Worm (Caenorhabditis elegans): ENCODE measurements around the gene nhr-270.
A peak's percentile ranks its signal among the peaks of the same experiment; 100 is the strongest.

The nhr-270 gene

ce11 chrV:782432-782831, 22.1 kb downstream of the nhr-270 start, which contains the start of gene srab-16:
TSS of gene srab-16 (plus strand) at chrV:782732.
- TF ChIP-seq scrt-1 (GFP tag; IDR thresholded peaks at IDR 0.05) = no peak

ce11 chrV:779999-780398, 24.5 kb downstream of the nhr-270 start, which contains the start of gene srbc-60:
TSS of gene srbc-60 (plus strand) at chrV:780299.
- TF ChIP-seq ama-1 (optimal IDR thresholded peaks at IDR 0.05) = no peak
- no peak for TF ChIP-seq ceh-36 (tag; optimal IDR thresholded peaks at IDR 0.05)
- TF ChIP-seq sea-1 (GFP tag; conservative IDR thresholded peaks at IDR 0.05) = no peak
- TF ChIP-seq scrt-1 (GFP tag; IDR thresholded peaks at IDR 0.05) = no peak
- no peak for TF ChIP-seq hnd-1 (tag; optimal IDR thresholded peaks at IDR 0.05)
- TF ChIP-seq tbx-11 (GFP tag; IDR thresholded peaks at IDR 0.05) = no peak
- no peak for TF ChIP-seq aly-1 (tag; optimal IDR thresholded peaks at IDR 0.05)
- no peak for TF ChIP-seq hmg-4 (GFP tag; optimal IDR thresholded peaks at IDR 0.05)
- no peak for TF ChIP-seq F13C5.2 (tag; optimal IDR thresholded peaks at IDR 0.05)
- no peak for TF ChIP-seq tra-4 (tag; optimal IDR thresholded peaks at IDR 0.05)
- TF ChIP-seq flt-1 (GFP tag; IDR thresholded peaks at IDR 0.05) = no peak
- TF ChIP-seq tbx-37 (GFP tag; conservative IDR thresholded peaks at IDR 0.05) = no peak
- TF ChIP-seq B0310.2 (tag; optimal IDR thresholded peaks at IDR 0.05) = no peak
- TF ChIP-seq pes-1 (GFP tag; IDR thresholded peaks at IDR 0.05) = no peak
- no peak for TF ChIP-seq ets-7 (tag; optimal IDR thresholded peaks at IDR 0.05)
- no peak for TF ChIP-seq hmbx-1 (tag; optimal IDR thresholded peaks at IDR 0.05)

- TF ChIP-seq tbx-37 (GFP tag; conservative IDR thresholded peaks at IDR 0.05) = no peak
- TF ChIP-seq sea-1 (GFP tag; conservative IDR thresholded peaks at IDR 0.05) = no peak
Measured at ce11 chrV:778339-778738, 26.2 kb downstream of the nhr-270 start, which contains the start of gene srbc-59. TSS of gene srbc-59 (plus strand) at chrV:778639.

- TF ChIP-seq ets-7 (tag; optimal IDR thresholded peaks at IDR 0.05) (no peak), hmbx-1 (tag; optimal IDR thresholded peaks at IDR 0.05) (no peak), hnd-1 (tag; optimal IDR thresholded peaks at IDR 0.05) (no peak)
Measured at ce11 chrV:777285-777684, 27.3 kb downstream of the nhr-270 start, which contains the start of gene R09E12.9. TSS of gene R09E12.9 (plus strand) at chrV:777600.

- TF ChIP-seq ama-1 (optimal IDR thresholded peaks at IDR 0.05) (no peak), ceh-13 (GFP tag; optimal IDR thresholded peaks at IDR 0.05) (no peak), hmg-4 (GFP tag; optimal IDR thresholded peaks at IDR 0.05) (no peak), sea-1 (GFP tag; conservative IDR thresholded peaks at IDR 0.05) (0 out of 2 replicates have a peak, but pooled peaks have one; percentile 44)
Measured at ce11 chrV:774875-775359, 29.6 kb downstream of the nhr-270 start, which contains the start of gene srbc-58. TSS of gene srbc-58 (plus strand) at chrV:774995.

- no peak for TF ChIP-seq hmbx-1 (tag; optimal IDR thresholded peaks at IDR 0.05)
Measured at ce11 chrV:774341-774740, 30.2 kb downstream of the nhr-270 start.

ce11 chrV:773256-773655, 31.3 kb downstream of the nhr-270 start, which contains the start of gene sti-1:
TSS of gene sti-1 (plus strand) at chrV:773518.
- no peak for TF ChIP-seq ceh-36 (tag; optimal IDR thresholded peaks at IDR 0.05)
- TF ChIP-seq ets-7 (tag; optimal IDR thresholded peaks at IDR 0.05) = no peak
- no peak for TF ChIP-seq hmbx-1 (tag; optimal IDR thresholded peaks at IDR 0.05)
- no peak for TF ChIP-seq pes-1 (GFP tag; IDR thresholded peaks at IDR 0.05)
- peak; percentile 34 for TF ChIP-seq F13C5.2 (tag; optimal IDR thresholded peaks at IDR 0.05)

ce11 chrV:772210-772609, 32.3 kb downstream of the nhr-270 start:
- TF ChIP-seq tra-4 (tag; optimal IDR thresholded peaks at IDR 0.05) = no peak
- no peak for TF ChIP-seq ama-1 (optimal IDR thresholded peaks at IDR 0.05)
- TF ChIP-seq ets-7 (tag; optimal IDR thresholded peaks at IDR 0.05) = no peak
- no peak for TF ChIP-seq hnd-1 (tag; optimal IDR thresholded peaks at IDR 0.05)
- no peak for TF ChIP-seq aly-1 (tag; optimal IDR thresholded peaks at IDR 0.05)
- TF ChIP-seq ceh-36 (tag; optimal IDR thresholded peaks at IDR 0.05) = no peak
- no peak for TF ChIP-seq tbx-37 (GFP tag; conservative IDR thresholded peaks at IDR 0.05)
- no peak for TF ChIP-seq sea-1 (GFP tag; conservative IDR thresholded peaks at IDR 0.05)
- no peak for TF ChIP-seq hmbx-1 (tag; optimal IDR thresholded peaks at IDR 0.05)
- TF ChIP-seq B0310.2 (tag; optimal IDR thresholded peaks at IDR 0.05) = no peak
- TF ChIP-seq flt-1 (GFP tag; IDR thresholded peaks at IDR 0.05) = no peak
- TF ChIP-seq ceh-13 (GFP tag; optimal IDR thresholded peaks at IDR 0.05) = no peak
- TF ChIP-seq tbx-11 (GFP tag; IDR thresholded peaks at IDR 0.05) = no peak
- no peak for TF ChIP-seq pes-1 (GFP tag; IDR thresholded peaks at IDR 0.05)
- no peak for TF ChIP-seq hmg-4 (GFP tag; optimal IDR thresholded peaks at IDR 0.05)

- TF ChIP-seq ama-1 (optimal IDR thresholded peaks at IDR 0.05) = no peak
- no peak for TF ChIP-seq scrt-1 (GFP tag; IDR thresholded peaks at IDR 0.05)
- no peak for TF ChIP-seq F13C5.2 (tag; optimal IDR thresholded peaks at IDR 0.05)
- no peak for TF ChIP-seq hmbx-1 (tag; optimal IDR thresholded peaks at IDR 0.05)
- TF ChIP-seq tbx-11 (GFP tag; IDR thresholded peaks at IDR 0.05) = no peak
- TF ChIP-seq flt-1 (GFP tag; IDR thresholded peaks at IDR 0.05) = no peak
- TF ChIP-seq ceh-13 (GFP tag; optimal IDR thresholded peaks at IDR 0.05) = no peak
- TF ChIP-seq sea-1 (GFP tag; conservative IDR thresholded peaks at IDR 0.05) = no peak
Measured at ce11 chrV:764732-765131, 39.8 kb downstream of the nhr-270 start, which contains the start of gene str-238. TSS of gene str-238 (plus strand) at chrV:765032.
